Fruit fly (Drosophila melanogaster): ENCODE measurements around the gene Diap1.

Diap1 gene

DNA sequence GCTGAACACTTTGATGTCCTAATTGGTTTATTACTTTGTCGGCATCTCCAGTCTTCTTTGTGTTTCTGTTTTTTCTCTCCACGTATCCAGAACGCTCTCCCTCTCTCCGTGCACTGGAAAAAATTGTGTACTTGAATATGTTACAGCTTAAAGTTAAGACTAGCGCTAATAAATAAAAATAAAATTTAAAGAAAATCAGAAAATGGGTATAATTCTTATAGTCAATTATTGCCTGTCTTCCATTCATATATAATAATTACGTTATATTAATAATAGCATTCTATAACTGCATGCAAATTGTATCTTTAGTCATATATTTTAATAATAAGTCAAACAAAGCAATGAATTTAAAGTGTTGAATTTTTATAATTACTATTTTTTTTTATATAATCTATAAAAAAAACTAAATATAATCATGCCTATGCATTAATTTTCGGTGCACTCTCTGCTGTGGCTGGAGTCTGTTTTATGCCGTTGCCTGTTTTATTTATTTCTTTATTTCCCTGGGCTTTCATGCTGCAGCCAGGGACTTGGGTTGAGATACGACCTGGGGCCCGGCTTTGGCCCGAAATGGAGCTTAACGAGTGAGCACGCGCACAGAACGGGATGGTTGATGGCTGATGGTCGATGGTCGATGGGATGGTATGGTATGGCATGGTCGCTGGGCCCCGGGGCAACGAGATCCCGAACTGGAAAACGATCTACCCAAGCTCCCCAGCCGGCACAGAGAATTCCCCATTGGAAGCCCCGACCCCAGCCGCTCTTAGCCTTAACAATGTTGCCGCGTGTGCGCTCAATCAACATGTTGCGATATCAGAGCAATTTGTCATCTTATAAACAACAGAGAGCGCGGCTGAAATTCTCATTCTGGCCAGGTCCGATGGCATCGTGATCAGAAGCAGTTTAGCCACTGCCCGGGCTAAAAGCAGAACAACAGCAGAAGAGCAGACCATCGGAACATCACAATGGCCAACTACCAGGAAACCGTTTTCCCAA is 34.8 kb downstream of the Diap1 start (continued):
- TF ChIP-seq onecut (GFP tag; IDR thresholded peaks at IDR 0.05) (no peak), B-H2 (GFP tag; optimal IDR thresholded peaks at IDR 0.05) (no peak), eyg (GFP tag; optimal IDR thresholded peaks at IDR 0.05) (no peak), CG9797 (GFP tag; optimal IDR thresholded peaks at IDR 0.05) (no peak), CG3407 (GFP tag; optimal IDR thresholded peaks at IDR 0.05) (no peak), cg (GFP tag; optimal IDR thresholded peaks at IDR 0.05) (no peak), CG17361 (GFP tag; IDR thresholded peaks at IDR 0.05) (peak; percentile 81), CG15696 (tag; optimal IDR thresholded peaks at IDR 0.05) (peak; percentile 51), CG7987 (GFP tag; optimal IDR thresholded peaks at IDR 0.05) (no peak), kah (GFP tag; optimal IDR thresholded peaks at IDR 0.05) (no peak), CG3281 (GFP tag; optimal IDR thresholded peaks at IDR 0.05) (no peak), fd102C (GFP tag; optimal IDR thresholded peaks at IDR 0.05) (no peak), caup (GFP tag; optimal IDR thresholded peaks at IDR 0.05; ENCODE audit: severe bottlenecking) (no peak), CG5953 (GFP tag; IDR thresholded peaks at IDR 0.05) (no peak), CG15601 (tag; optimal IDR thresholded peaks at IDR 0.05) (peak; percentile 8), phol (tag; optimal IDR thresholded peaks at IDR 0.05) (peak; percentile 58), nom (GFP tag; optimal IDR thresholded peaks at IDR 0.05) (peak; percentile 31), Adf1 (GFP tag; IDR thresholded peaks at IDR 0.05) (no peak), Bteb2 (GFP tag; optimal IDR thresholded peaks at IDR 0.05) (no peak), CG3163 (GFP tag; optimal IDR thresholded peaks at IDR 0.05) (no peak), az2 (GFP tag; optimal IDR thresholded peaks at IDR 0.05) (no peak), NfI (GFP tag; optimal IDR thresholded peaks at IDR 0.05) (no peak), dati (GFP tag; IDR thresholded peaks at IDR 0.05) (no peak), CG11456 (GFP tag; IDR thresholded peaks at IDR 0.05) (0 out of 3 replicates have a peak, but pooled peaks have one; percentile 42), CG10959 (GFP tag; IDR thresholded peaks at IDR 0.05) (no peak), pum (GFP tag; optimal IDR thresholded peaks at IDR 0.05) (no peak), pan (optimal IDR thresholded peaks at IDR 0.05) (peak in 1 of 2 experiments; percentile 21), pan (GFP tag; optimal IDR thresholded peaks at IDR 0.05 in 1 of 2, IDR thresholded peaks at IDR 0.05 in 1 of 2) (peak in 1 of 2 experiments; percentile 36), Ada2b (GFP tag; IDR thresholded peaks at IDR 0.05) (no peak), CG2678 (tag; optimal IDR thresholded peaks at IDR 0.05) (peak; percentile 19), lab (GFP tag; optimal IDR thresholded peaks at IDR 0.05) (no peak), emc (GFP tag; optimal IDR thresholded peaks at IDR 0.05) (no peak), CG16779 (GFP tag; IDR thresholded peaks at IDR 0.05) (no peak), sisA (GFP tag; IDR thresholded peaks at IDR 0.05) (no peak), zf30C (GFP tag; optimal IDR thresholded peaks at IDR 0.05) (peak; percentile 75)

DNA sequence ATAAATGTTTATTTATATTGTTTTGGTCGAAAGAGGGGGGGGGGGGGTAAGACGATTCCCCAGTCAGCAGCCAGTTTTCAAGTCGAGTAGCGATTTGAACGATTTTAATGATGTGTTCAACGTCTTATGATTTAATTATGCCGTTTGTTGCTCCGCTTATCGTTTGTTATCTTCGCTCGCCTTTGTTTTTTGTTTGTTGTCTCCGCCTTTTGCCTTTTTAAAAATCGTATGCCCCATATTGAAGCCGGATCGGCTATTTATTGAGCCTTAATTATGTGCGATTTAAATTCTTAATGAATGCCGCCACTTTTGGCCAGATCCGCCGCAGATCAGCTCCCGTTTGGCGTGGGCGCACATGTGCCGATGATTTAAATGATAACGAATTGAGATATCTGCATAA is 36.3 kb downstream of the Diap1 start:
- TF ChIP-seq Stat92E (GFP tag; optimal IDR thresholded peaks at IDR 0.05) (no peak), Drgx (GFP tag; IDR thresholded peaks at IDR 0.05) (no peak), Awh (GFP tag; IDR thresholded peaks at IDR 0.05) (peak; percentile 80), CG1602 (GFP tag; optimal IDR thresholded peaks at IDR 0.05) (no peak), eyg (GFP tag; optimal IDR thresholded peaks at IDR 0.05) (no peak), CG13287 (GFP tag; IDR thresholded peaks at IDR 0.05; ENCODE audit: partially characterized antibody) (no peak), CG6689 (GFP tag; IDR thresholded peaks at IDR 0.05) (no peak), vvl (GFP tag; IDR thresholded peaks at IDR 0.05) (peak; percentile 43; the same call in 1 of the 2 replicates), disco-r (GFP tag; optimal IDR thresholded peaks at IDR 0.05) (no peak), CG6854 (GFP tag; optimal IDR thresholded peaks at IDR 0.05) (no peak), Dek (tag; optimal IDR thresholded peaks at IDR 0.05) (no peak), chinmo (GFP tag; IDR thresholded peaks at IDR 0.05; ENCODE audit: partially characterized antibody) (0 out of 4 replicates have a peak, but pooled peaks have one; percentile 31), CG15269 (tag; optimal IDR thresholded peaks at IDR 0.05) (peak; percentile 50), sug (tag; optimal IDR thresholded peaks at IDR 0.05) (no peak), zen2 (GFP tag; IDR thresholded peaks at IDR 0.05; ENCODE audit: partially characterized antibody) (0 out of 3 replicates have a peak, but pooled peaks have one; percentile 6), zf30C (GFP tag; optimal IDR thresholded peaks at IDR 0.05) (no peak)
